Worm (Caenorhabditis elegans) whole organism, L4 larva: ENCODE results near the gene T04C12.7.

Source experiments
- T20F7.1 ChIP-seq: fragments of 200-800 bp; sonication (Bioruptor generic); optimal IDR thresholded peaks from 2 replicates; lab custom pipeline; 2018; ENCODE audit warnings: mild to moderate bottlenecking, missing genetic modification characterization, missing compliant biosample characterization
- ces-1 ChIP-seq: fragments of 150-350 bp; sonication (generic microtip); optimal IDR thresholded peaks from 4 replicates; lab custom pipeline; 2014; ENCODE audit warnings: missing biosample characterization, missing genetic modification reagents, missing genetic modification characterization
- nhr-11 ChIP-seq: fragments of 150-350 bp; optimal IDR thresholded peaks from 2 replicates; lab custom pipeline; 2014; ENCODE audit warnings: missing biosample characterization, missing genetic modification characterization
- nhr-237 ChIP-seq: sonication (generic microtip); optimal IDR thresholded peaks from 2 replicates; lab custom pipeline; 2017; ENCODE audit warnings: missing biosample characterization, missing genetic modification characterization
- nhr-28 ChIP-seq: fragments of 150-350 bp; optimal IDR thresholded peaks from 2 replicates; lab custom pipeline; 2014; ENCODE audit warnings: missing biosample characterization, missing genetic modification characterization
- unc-130 ChIP-seq: sonication (generic microtip); optimal IDR thresholded peaks from 2 replicates; lab custom pipeline; 2016; ENCODE audit warnings: missing genetic modification reagents, missing genetic modification characterization, missing compliant biosample characterization
- vab-7 ChIP-seq: fragments of 200-800 bp; sonication (Bioruptor generic); IDR thresholded peaks from 2 replicates; pipeline ENCODE4 v1.3.6; 2022; ENCODE audit warnings: missing genetic modification reagents, missing genetic modification characterization, missing compliant biosample characterization

DNA sequence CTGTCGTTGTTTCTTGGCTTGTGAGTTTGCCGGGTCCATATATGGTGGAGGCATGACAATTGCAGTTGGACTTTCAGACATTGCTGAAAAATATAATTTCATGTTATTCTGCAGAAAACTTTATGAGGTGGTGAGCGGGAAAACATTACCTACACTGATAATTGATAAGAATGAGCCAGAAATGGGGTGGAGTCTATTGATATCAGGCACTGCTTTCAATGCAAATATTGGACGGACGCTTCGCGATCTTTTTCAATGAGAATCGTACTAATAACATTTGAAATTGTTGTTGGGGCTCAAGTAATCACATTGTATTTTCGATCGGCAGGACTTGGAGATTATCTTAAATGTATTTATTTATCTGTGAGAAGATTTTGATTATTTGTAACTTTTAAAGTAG lies 5.3 kb downstream of the T04C12.7 start, which contains the start of gene T04C12.1:
- no peak for TF ChIP-seq T20F7.1
- no peak for TF ChIP-seq unc-130 (GFP tag; lab: Kevin White, UChicago)
- no peak for TF ChIP-seq nhr-28 (tag; lab: Kevin White, UChicago)
- no peak for TF ChIP-seq ces-1
- TF ChIP-seq vab-7: no peak
- no peak for TF ChIP-seq nhr-237 (tag; lab: Kevin White, UChicago)
- TF ChIP-seq nhr-11: no peak
